Worm (Caenorhabditis elegans) whole organism, L4 larva: ENCODE data around the gene pri-1.

Source experiments
- F10B5.3 ChIP-seq: sonication (generic microtip); optimal IDR thresholded peaks from 2 replicates; lab custom pipeline; 2016; ENCODE audit warnings: mild to moderate bottlenecking, missing genetic modification characterization, missing compliant biosample characterization
- F37D6.2 ChIP-seq: sonication (generic microtip); optimal IDR thresholded peaks from 2 replicates; lab custom pipeline; 2016; ENCODE audit warnings: mild to moderate bottlenecking, missing genetic modification characterization, missing compliant biosample characterization
- ZK337.2 ChIP-seq: fragments of 200-800 bp; sonication (Bioruptor generic); IDR thresholded peaks from 2 replicates; pipeline ENCODE4 v1.3.6; 2022; ENCODE audit warnings: missing genetic modification reagents, missing genetic modification characterization, missing compliant biosample characterization
- aha-1 ChIP-seq: fragments of 150-350 bp; peaks from one replicate; lab custom pipeline; 2014; ENCODE audit warnings: missing biosample characterization, missing genetic modification characterization
- aly-2 ChIP-seq: sonication (generic microtip); optimal IDR thresholded peaks from 2 replicates; lab custom pipeline; 2018; ENCODE audit warnings: missing biosample characterization, missing genetic modification characterization
- attf-4 ChIP-seq: sonication (generic microtip); optimal IDR thresholded peaks from 3 replicates; lab custom pipeline; 2017; ENCODE audit warnings: missing biosample characterization, missing genetic modification characterization
- daf-16 ChIP-seq, 3 experiments: sonication (generic microtip); optimal IDR thresholded peaks; 2 replicates each; lab custom pipeline; 2016 to 2017; ENCODE audit warnings: missing genetic modification characterization in 3 of 3, missing genetic modification reagents in 3 of 3, mild to moderate bottlenecking in 2 of 3, missing compliant biosample characterization in 2 of 3, missing biosample characterization in 1 of 3, moderate library complexity in 1 of 3
- dmd-6 ChIP-seq: fragments of 200-800 bp; sonication (Bioruptor generic); IDR thresholded peaks from 2 replicates; pipeline ENCODE4 v1.3.6; 2022; ENCODE audit warnings: missing genetic modification reagents, missing genetic modification characterization, missing compliant biosample characterization
- hif-1 ChIP-seq, 2 experiments: sonication (generic microtip); optimal IDR thresholded peaks; 2 replicates each; lab custom pipeline; 2016 to 2017; ENCODE audit warnings: missing compliant biosample characterization in 2 of 2, missing genetic modification characterization in 2 of 2, missing genetic modification reagents in 2 of 2, missing genotype in 2 of 2, mild to moderate bottlenecking in 1 of 2
- hlh-11 ChIP-seq: fragments of 200-800 bp; sonication (Bioruptor generic); optimal IDR thresholded peaks from 2 replicates; lab custom pipeline; 2018; ENCODE audit warnings: mild to moderate bottlenecking, missing genetic modification characterization, missing compliant biosample characterization
- hlh-30 ChIP-seq: sonication (generic microtip); optimal IDR thresholded peaks from 2 replicates; lab custom pipeline; 2017; ENCODE audit warnings: antibody characterized with exemption, mild to moderate bottlenecking, missing genetic modification characterization, missing compliant biosample characterization; ENCODE audit not compliant: insufficient read depth
- hmg-1.1 ChIP-seq: fragments of 200-800 bp; sonication (Bioruptor generic); IDR thresholded peaks from 2 replicates; pipeline ENCODE4 v1.3.6; 2022; ENCODE audit warnings: missing genetic modification reagents, missing genetic modification characterization, missing compliant biosample characterization
- jun-1 ChIP-seq: fragments of 150-350 bp; optimal IDR thresholded peaks from 2 replicates; lab custom pipeline; 2014; ENCODE audit warnings: missing biosample characterization, missing genetic modification reagents, missing genetic modification characterization
- lin-38 ChIP-seq: fragments of 200-800 bp; sonication (Bioruptor generic); IDR thresholded peaks from 2 replicates; pipeline ENCODE4 v1.3.6; 2022; ENCODE audit warnings: missing genetic modification reagents, missing genetic modification characterization, missing compliant biosample characterization
- lir-3 ChIP-seq: sonication (generic microtip); optimal IDR thresholded peaks from 2 replicates; lab custom pipeline; 2016; ENCODE audit warnings: mild to moderate bottlenecking, missing genetic modification characterization, missing compliant biosample characterization
- lsy-2 ChIP-seq, 2 experiments: fragments of 150-350 bp in 1 of 2; sonication (generic microtip) in 1 of 2; optimal IDR thresholded peaks; 2 replicates each; lab custom pipeline; 2014 to 2017; ENCODE audit warnings: missing biosample characterization in 2 of 2, missing genetic modification characterization in 2 of 2
- madf-9 ChIP-seq: fragments of 200-800 bp; sonication (Bioruptor generic); conservative IDR thresholded peaks from 2 replicates; pipeline ENCODE4 v1.3.6; 2022; ENCODE audit warnings: missing genetic modification reagents, missing genetic modification characterization, missing compliant biosample characterization
- mdl-1 ChIP-seq, 2 experiments: fragments of 150-350 bp in 1 of 2; sonication (generic microtip) in 1 of 2; optimal IDR thresholded peaks; 2 replicates each; lab custom pipeline; 2014 to 2017; ENCODE audit warnings: missing biosample characterization in 2 of 2, missing genetic modification characterization in 2 of 2
- mep-1 ChIP-seq: fragments of 150-350 bp; sonication (generic microtip); optimal IDR thresholded peaks from 3 replicates; lab custom pipeline; 2014; ENCODE audit warnings: missing biosample characterization, missing genetic modification characterization
- mxl-3 ChIP-seq: fragments of 200-800 bp; sonication (Bioruptor generic); optimal IDR thresholded peaks from 2 replicates; lab custom pipeline; 2018; ENCODE audit warnings: mild to moderate bottlenecking, missing genetic modification characterization, missing compliant biosample characterization
- nhr-11 ChIP-seq: fragments of 150-350 bp; optimal IDR thresholded peaks from 2 replicates; lab custom pipeline; 2014; ENCODE audit warnings: missing biosample characterization, missing genetic modification characterization
- nhr-237 ChIP-seq: sonication (generic microtip); optimal IDR thresholded peaks from 2 replicates; lab custom pipeline; 2017; ENCODE audit warnings: missing biosample characterization, missing genetic modification characterization
- nhr-25 ChIP-seq: sonication (generic microtip); optimal IDR thresholded peaks from 2 replicates; lab custom pipeline; 2017; ENCODE audit warnings: missing genetic modification characterization, mild to moderate bottlenecking, missing compliant biosample characterization, antibody characterized with exemption, moderate library complexity, borderline replicate concordance; ENCODE audit not compliant: insufficient read depth
- nhr-48 ChIP-seq: sonication (generic microtip); optimal IDR thresholded peaks from 2 replicates; lab custom pipeline; 2016; ENCODE audit warnings: mild to moderate bottlenecking, missing genetic modification characterization, missing compliant biosample characterization
- rbr-2 ChIP-seq: sonication (generic microtip); optimal IDR thresholded peaks from 2 replicates; lab custom pipeline; 2016; ENCODE audit warnings: missing genotype, missing genetic modification characterization, missing compliant biosample characterization
- saeg-2 ChIP-seq: fragments of 200-800 bp; sonication (Bioruptor generic); IDR thresholded peaks from 2 replicates; pipeline ENCODE4 v1.3.6; 2022; ENCODE audit warnings: missing genetic modification reagents, missing genetic modification characterization, missing compliant biosample characterization
- snpc-1.2 ChIP-seq: fragments of 200-800 bp; sonication (Bioruptor generic); IDR thresholded peaks from 2 replicates; pipeline ENCODE4 v1.3.6; 2022; ENCODE audit warnings: missing genetic modification reagents, missing genetic modification characterization, missing compliant biosample characterization
- spr-1 ChIP-seq: sonication (generic microtip); optimal IDR thresholded peaks from 2 replicates; lab custom pipeline; 2016; ENCODE audit warnings: mild to moderate bottlenecking, missing genetic modification characterization, missing compliant biosample characterization
- tag-97 ChIP-seq: fragments of 200-800 bp; sonication (Bioruptor generic); IDR thresholded peaks from 2 replicates; pipeline ENCODE4 v1.3.6; 2022; ENCODE audit warnings: missing genetic modification characterization, missing compliant biosample characterization
- tra-1 ChIP-seq: fragments of 200-800 bp; sonication (Bioruptor generic); IDR thresholded peaks from 2 replicates; pipeline ENCODE4 v1.3.6; 2022; ENCODE audit warnings: missing genetic modification reagents, missing genetic modification characterization, missing compliant biosample characterization
- vab-7 ChIP-seq: fragments of 200-800 bp; sonication (Bioruptor generic); IDR thresholded peaks from 2 replicates; pipeline ENCODE4 v1.3.6; 2022; ENCODE audit warnings: missing genetic modification reagents, missing genetic modification characterization, missing compliant biosample characterization
- zag-1 ChIP-seq: fragments of 150-350 bp; optimal IDR thresholded peaks from 2 replicates; lab custom pipeline; 2014; ENCODE audit warnings: missing biosample characterization, missing genetic modification characterization
- zfp-3 ChIP-seq: fragments of 200-800 bp; sonication (Bioruptor generic); conservative IDR thresholded peaks from 2 replicates; pipeline ENCODE4 v1.3.6; 2022; ENCODE audit warnings: missing genetic modification reagents, missing genetic modification characterization, missing compliant biosample characterization
- zip-2 ChIP-seq: fragments of 150-350 bp; optimal IDR thresholded peaks from 2 replicates; lab custom pipeline; 2014; ENCODE audit warnings: missing biosample characterization, missing genetic modification characterization
- ztf-11 ChIP-seq: fragments of 150-350 bp; optimal IDR thresholded peaks from 2 replicates; lab custom pipeline; 2014; ENCODE audit warnings: missing biosample characterization, missing genetic modification characterization
- ztf-7 ChIP-seq: fragments of 150-350 bp; optimal IDR thresholded peaks from 2 replicates; lab custom pipeline; 2014; ENCODE audit warnings: missing biosample characterization, missing genetic modification characterization

The pri-1 gene

DNA sequence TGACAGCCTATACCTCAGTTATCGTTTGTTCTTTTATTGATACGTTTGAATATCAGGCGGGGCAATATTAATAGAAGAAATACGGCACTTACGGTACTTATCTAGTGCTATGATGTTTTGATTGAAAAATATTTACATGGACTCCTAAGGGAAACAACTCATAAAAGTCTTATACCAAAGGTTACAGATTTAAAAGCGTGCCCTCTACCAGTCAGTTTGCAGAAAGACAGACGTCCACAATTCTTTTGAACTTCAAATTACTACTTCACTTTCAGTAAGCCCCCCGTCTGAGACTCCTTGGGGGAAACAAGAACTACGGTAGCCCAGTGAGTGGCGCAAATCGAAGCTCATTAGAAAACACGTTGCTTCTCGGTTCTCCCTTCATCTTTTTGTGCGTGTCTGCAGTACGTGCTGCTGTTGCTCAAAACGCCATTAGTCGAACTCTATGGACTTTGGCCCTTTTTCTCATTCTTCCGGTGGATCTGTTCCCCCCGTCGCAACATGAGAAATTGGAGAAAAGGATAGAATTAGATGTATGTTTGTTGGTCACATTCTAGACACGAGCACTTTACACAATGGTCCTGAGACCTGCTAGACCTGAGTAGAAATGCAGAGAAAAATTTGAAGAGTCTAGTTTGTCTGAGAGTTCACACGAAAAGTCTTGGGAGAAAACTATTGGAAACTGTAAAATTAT, 48.3 kb upstream of the pri-1 start (continued):
- no peak for TF ChIP-seq dmd-6 (GFP tag; lab: Robert Waterston, UW)
- no peak for TF ChIP-seq saeg-2 (GFP tag; lab: Robert Waterston, UW)
- TF ChIP-seq tra-1 (GFP tag; lab: Robert Waterston, UW), result no peak
- TF ChIP-seq jun-1 (tag; lab: Kevin White, UChicago), result no peak
- no peak for TF ChIP-seq hmg-1.1 (GFP tag; lab: Robert Waterston, UW)
- TF ChIP-seq ZK337.2 (GFP tag; lab: Robert Waterston, UW), result no peak
- TF ChIP-seq snpc-1.2 (GFP tag; lab: Robert Waterston, UW), result no peak
- TF ChIP-seq lin-38 (GFP tag; lab: Robert Waterston, UW), result no peak
- peak in 1 of 2 experiments; percentile 38 for TF ChIP-seq hif-1 (tag; optimal IDR thresholded peaks at IDR 0.05; lab: Kevin White, UChicago)
- no peak for TF ChIP-seq nhr-25
- peak; percentile 90 for TF ChIP-seq aha-1
- TF ChIP-seq spr-1 (tag; lab: Kevin White, UChicago), result no peak
- TF ChIP-seq mxl-3 (GFP tag; lab: Kevin White, UChicago), result no peak
- no peak for TF ChIP-seq aly-2 (tag; lab: Kevin White, UChicago)
- no peak for TF ChIP-seq mep-1 (tag; lab: Kevin White, UChicago)
- TF ChIP-seq nhr-237 (tag; lab: Kevin White, UChicago), result no peak
- no peak for TF ChIP-seq madf-9 (GFP tag; lab: Robert Waterston, UW)
- no peak for TF ChIP-seq ztf-7
- TF ChIP-seq hlh-30 (tag; lab: Kevin White, UChicago), result peak; percentile 73
- no peak for TF ChIP-seq F37D6.2
- peak; percentile 28 for TF ChIP-seq hlh-11 (tag; lab: Kevin White, UChicago)
- no peak for TF ChIP-seq nhr-11 (tag; lab: Kevin White, UChicago)
- TF ChIP-seq F10B5.3 (tag; lab: Kevin White, UChicago), result no peak
- TF ChIP-seq mdl-1 (tag; optimal IDR thresholded peaks at IDR 0.05; lab: Kevin White, UChicago), result peak in 1 of 2 experiments; percentile 9
- peak; percentile 12 for TF ChIP-seq rbr-2 (tag; lab: Kevin White, UChicago)
- peak in 1 of 2 experiments; percentile 32 for TF ChIP-seq lsy-2 (tag; optimal IDR thresholded peaks at IDR 0.05; lab: Kevin White, UChicago)
- TF ChIP-seq ztf-11 (tag; lab: Kevin White, UChicago), result no peak
- no peak for TF ChIP-seq zip-2 (tag; lab: Kevin White, UChicago)

DNA sequence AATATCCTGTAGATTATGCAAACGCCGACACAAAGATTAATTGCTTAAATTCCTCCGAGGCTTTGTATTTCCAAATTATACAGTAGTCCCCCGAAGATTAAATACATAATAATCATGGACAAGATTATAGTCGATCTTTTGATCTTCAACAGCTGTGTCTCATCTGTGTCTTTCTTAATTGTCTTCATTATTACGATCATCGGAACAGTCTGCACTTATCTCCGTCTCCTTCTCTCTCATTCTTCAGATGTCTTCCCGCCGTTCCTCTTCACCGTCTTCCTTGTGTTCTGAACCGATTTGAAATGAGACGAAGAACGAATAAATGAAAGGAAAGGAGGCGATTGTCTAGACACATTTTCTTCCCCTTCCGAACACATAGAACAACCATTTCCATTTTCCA, 47.0 kb upstream of the pri-1 start:
- peak; percentile 59 for TF ChIP-seq nhr-48 (tag; lab: Kevin White, UChicago)
- TF ChIP-seq lir-3 (tag; lab: Kevin White, UChicago), result no peak

DNA sequence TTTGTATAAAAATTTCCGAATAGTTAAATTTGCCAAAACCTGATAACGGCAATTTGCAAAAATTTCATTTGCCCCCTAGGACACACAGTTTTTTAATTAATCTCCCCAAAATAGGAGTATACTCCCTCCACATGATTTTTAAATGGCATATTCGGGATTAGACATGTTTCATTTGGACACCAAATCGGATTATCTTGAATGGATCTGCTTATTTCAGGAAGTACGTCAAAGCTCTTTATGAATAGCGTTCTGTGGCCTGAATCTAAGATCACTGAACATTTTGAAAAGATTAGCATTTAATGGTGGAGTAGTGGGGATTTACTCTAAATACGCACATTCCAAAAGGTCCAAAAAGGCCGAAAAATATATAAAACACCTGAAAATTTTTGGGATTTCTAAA, 44.5 kb upstream of the pri-1 start:
- TF ChIP-seq attf-4 (tag; lab: Kevin White, UChicago) (no peak), vab-7 (no peak), zfp-3 (no peak), spr-1 (tag; lab: Kevin White, UChicago) (no peak), tag-97 (GFP tag; lab: Robert Waterston, UW) (no peak), daf-16 (GFP tag; optimal IDR thresholded peaks at IDR 0.05; lab: Kevin White, UChicago) (no peak), daf-16 (tag; optimal IDR thresholded peaks at IDR 0.05; lab: Kevin White, UChicago) (no peak), zag-1 (tag; lab: Kevin White, UChicago) (no peak)
